Fruit fly (Drosophila melanogaster) whole organism, embryonic: ENCODE measurements around the gene VhaSFD.

ENCODE experiments used
- Adf1 ChIP-seq: fragments of 200-800 bp; sonication (Bioruptor generic); IDR thresholded peaks from 2 replicates; pipeline ENCODE4 v1.3.6; 2022; ENCODE audit warnings: missing biosample characterization, missing genetic modification characterization
- Atf-2 ChIP-seq: fragments of 200-800 bp; sonication (Bioruptor generic); optimal IDR thresholded peaks from 2 replicates; lab custom pipeline; 2016; ENCODE audit warnings: missing biosample characterization, missing genetic modification characterization
- C15 ChIP-seq: fragments of 200-800 bp; sonication (Bioruptor generic); IDR thresholded peaks from 3 replicates; pipeline ENCODE4 v1.3.6; 2022; ENCODE audit warnings: missing biosample characterization, missing genetic modification characterization
- CG11093 ChIP-seq: fragments of 200-800 bp; sonication (Bioruptor generic); IDR thresholded peaks from 3 replicates; pipeline ENCODE4 v1.3.6; 2022; ENCODE audit warnings: missing biosample characterization, missing genetic modification characterization
- CG12104 ChIP-seq: fragments of 200-800 bp; sonication (Bioruptor generic); optimal IDR thresholded peaks from 3 replicates; lab custom pipeline; 2016; ENCODE audit warnings: missing biosample characterization, missing genetic modification characterization
- CG14965 ChIP-seq: fragments of 200-800 bp; sonication (Bioruptor generic); optimal IDR thresholded peaks from 2 replicates; lab custom pipeline; 2016; ENCODE audit warnings: missing biosample characterization, missing genetic modification characterization, borderline replicate concordance
- CG1529 ChIP-seq: fragments of 200-800 bp; sonication (Bioruptor generic); optimal IDR thresholded peaks from 3 replicates; lab custom pipeline; 2018; ENCODE audit warnings: missing biosample characterization, missing genetic modification characterization
- CG1602 ChIP-seq: fragments of 200-800 bp; sonication (Bioruptor generic); optimal IDR thresholded peaks from 3 replicates; lab custom pipeline; 2016; ENCODE audit warnings: missing biosample characterization, missing genetic modification characterization
- CG1647 ChIP-seq: fragments of 200-800 bp; sonication (Bioruptor generic); optimal IDR thresholded peaks from 3 replicates; lab custom pipeline; 2016; ENCODE audit warnings: missing biosample characterization, missing genetic modification characterization
- CG16779 ChIP-seq: fragments of 200-800 bp; sonication (Bioruptor generic); IDR thresholded peaks from 2 replicates; pipeline ENCODE4 v1.3.6; 2022; ENCODE audit warnings: missing biosample characterization, missing genetic modification characterization
- CG1792 ChIP-seq: fragments of 200-800 bp; sonication (Bioruptor generic); optimal IDR thresholded peaks from 2 replicates; lab custom pipeline; 2016; ENCODE audit warnings: missing biosample characterization, missing genetic modification characterization
- CG31441 ChIP-seq: fragments of 200-800 bp; sonication (Bioruptor generic); IDR thresholded peaks from 2 replicates; pipeline ENCODE4 v1.3.6; 2022; ENCODE audit warnings: missing biosample characterization, missing genetic modification characterization
- CG4854 ChIP-seq: fragments of 200-800 bp; sonication (Bioruptor generic); optimal IDR thresholded peaks from 2 replicates; lab custom pipeline; 2016; ENCODE audit warnings: missing biosample characterization, missing genetic modification characterization, inconsistent platforms
- CG5180 ChIP-seq: fragments of 200-800 bp; sonication (Bioruptor generic); optimal IDR thresholded peaks from 3 replicates; lab custom pipeline; 2017; ENCODE audit warnings: missing biosample characterization, missing genetic modification characterization, mild to moderate bottlenecking, moderate library complexity, missing genetic modification reagents
- CG8478 ChIP-seq: fragments of >200 bp; optimal IDR thresholded peaks from 2 replicates; lab custom pipeline; 2018
- CG9609 ChIP-seq: fragments of 200-800 bp; sonication (Bioruptor generic); optimal IDR thresholded peaks from 3 replicates; lab custom pipeline; 2016; ENCODE audit warnings: missing biosample characterization, missing genetic modification characterization
- CG9727 ChIP-seq: fragments of 200-800 bp; sonication (Bioruptor generic); optimal IDR thresholded peaks from 3 replicates; lab custom pipeline; 2017; ENCODE audit warnings: missing biosample characterization, mild to moderate bottlenecking, missing genetic modification characterization
- Chrac-16 ChIP-seq: fragments of 200-800 bp; sonication (Bioruptor generic); optimal IDR thresholded peaks from 3 replicates; lab custom pipeline; 2016; ENCODE audit warnings: missing biosample characterization, missing genetic modification characterization
- D19A ChIP-seq: fragments of 200-800 bp; optimal IDR thresholded peaks from 3 replicates; lab custom pipeline; 2019; ENCODE audit warnings: missing biosample characterization, mild to moderate bottlenecking, missing genetic modification characterization, moderate library complexity
- Dfd ChIP-seq, 2 experiments: fragments of >200 bp; optimal IDR thresholded peaks; 2 replicates each; lab custom pipeline; 2017; ENCODE audit warnings: missing biosample characterization in 2 of 2, missing genetic modification characterization in 2 of 2
- Dip2 ChIP-seq: fragments of 200-800 bp; sonication (Bioruptor generic); IDR thresholded peaks from 2 replicates; pipeline ENCODE4 v1.3.6; 2022; ENCODE audit warnings: missing biosample characterization, missing genetic modification characterization
- Dip3 ChIP-seq: fragments of 200-800 bp; sonication (Bioruptor generic); optimal IDR thresholded peaks from 3 replicates; lab custom pipeline; 2016; ENCODE audit warnings: missing biosample characterization, missing genetic modification characterization
- Gsc ChIP-seq: fragments of 200-800 bp; sonication (Bioruptor generic); IDR thresholded peaks from 2 replicates; pipeline ENCODE4 v1.3.6; 2022; ENCODE audit warnings: missing biosample characterization, missing genetic modification characterization
- H15 ChIP-seq: fragments of 200-800 bp; sonication (Bioruptor generic); IDR thresholded peaks from 3 replicates; pipeline ENCODE4 v1.3.6; 2022; ENCODE audit warnings: missing biosample characterization, missing genetic modification characterization
- HLH4C ChIP-seq: fragments of 200-800 bp; sonication (Bioruptor generic); IDR thresholded peaks from 3 replicates; pipeline ENCODE4 v1.3.6; 2022; ENCODE audit warnings: missing biosample characterization, missing genetic modification characterization; ENCODE audit not compliant: partially characterized antibody
- Hr51 ChIP-seq, 2 experiments: fragments of 200-800 bp; sonication (Bioruptor generic); optimal IDR thresholded peaks; 2 replicates in 1 of 2; 3 replicates in 1 of 2; lab custom pipeline; 2016 to 2018; ENCODE audit warnings: missing biosample characterization in 2 of 2, missing genetic modification characterization in 2 of 2, mild to moderate bottlenecking in 1 of 2, moderate library complexity in 1 of 2
- Max ChIP-seq: fragments of 200-800 bp; sonication (Bioruptor generic); optimal IDR thresholded peaks from 2 replicates; lab custom pipeline; 2016; ENCODE audit warnings: missing biosample characterization, mild to moderate bottlenecking, missing genetic modification characterization
- NFAT ChIP-seq: fragments of 200-800 bp; sonication (Bioruptor generic); IDR thresholded peaks from 2 replicates; pipeline ENCODE4 v1.3.6; 2022; ENCODE audit warnings: missing biosample characterization, missing genetic modification characterization
- Pdp1 ChIP-seq, 2 experiments: fragments of 200-800 bp; sonication (Bioruptor generic); optimal IDR thresholded peaks; 3 replicates each; lab custom pipeline; 2016; ENCODE audit warnings: missing biosample characterization in 2 of 2, missing genetic modification characterization in 2 of 2, mild to moderate bottlenecking in 1 of 2, moderate library complexity in 1 of 2
- Six4 ChIP-seq: fragments of 200-800 bp; sonication (Bioruptor generic); optimal IDR thresholded peaks from 2 replicates; lab custom pipeline; 2016; ENCODE audit warnings: missing biosample characterization, missing genetic modification characterization
- Spps ChIP-seq: fragments of 200-800 bp; sonication (Bioruptor generic); optimal IDR thresholded peaks from 2 replicates; lab custom pipeline; 2018; ENCODE audit warnings: missing biosample characterization, mild to moderate bottlenecking, missing genetic modification characterization
- Sry-δ ChIP-seq: fragments of 200-800 bp; sonication (Bioruptor generic); optimal IDR thresholded peaks from 2 replicates; lab custom pipeline; 2016; ENCODE audit warnings: missing biosample characterization, missing genetic modification characterization
- Ssrp ChIP-seq: fragments of 200-800 bp; sonication (Bioruptor generic); optimal IDR thresholded peaks from 2 replicates; lab custom pipeline; 2018; ENCODE audit warnings: missing biosample characterization, mild to moderate bottlenecking, missing genetic modification characterization, moderate library complexity
- ash1 ChIP-seq: fragments of 200-800 bp; sonication (Bioruptor generic); optimal IDR thresholded peaks from 2 replicates; lab custom pipeline; 2018; ENCODE audit warnings: missing biosample characterization, mild to moderate bottlenecking, missing genetic modification characterization
- bbx ChIP-seq: fragments of 200-800 bp; sonication (Bioruptor generic); IDR thresholded peaks from 2 replicates; pipeline ENCODE4 v1.3.6; 2022; ENCODE audit warnings: missing biosample characterization, missing genetic modification characterization; ENCODE audit not compliant: partially characterized antibody
- chn ChIP-seq: fragments of 200-800 bp; sonication (Bioruptor generic); optimal IDR thresholded peaks from 2 replicates; lab custom pipeline; 2016; ENCODE audit warnings: missing biosample characterization, missing genetic modification characterization
- dati ChIP-seq: fragments of 200-800 bp; sonication (Bioruptor generic); IDR thresholded peaks from 2 replicates; pipeline ENCODE4 v1.3.6; 2022; ENCODE audit warnings: missing biosample characterization, missing genetic modification characterization
- ems ChIP-seq: fragments of 200-800 bp; sonication (Bioruptor generic); optimal IDR thresholded peaks from 3 replicates; lab custom pipeline; 2016; ENCODE audit warnings: missing biosample characterization, missing genetic modification characterization
- fd3F ChIP-seq: fragments of 200-800 bp; sonication (Bioruptor generic); optimal IDR thresholded peaks from 2 replicates; lab custom pipeline; 2018; ENCODE audit warnings: missing biosample characterization, mild to moderate bottlenecking, missing genetic modification characterization, moderate library complexity
- fu2 ChIP-seq: fragments of 200-800 bp; sonication (Bioruptor generic); optimal IDR thresholded peaks from 2 replicates; lab custom pipeline; 2016; ENCODE audit warnings: missing biosample characterization, missing genetic modification characterization
- gfzf ChIP-seq: fragments of 200-800 bp; sonication (Bioruptor generic); optimal IDR thresholded peaks from 2 replicates; lab custom pipeline; 2016; ENCODE audit warnings: missing biosample characterization, mild to moderate bottlenecking, missing genetic modification characterization, moderate library complexity
- insv ChIP-seq, 2 experiments: fragments of 200-800 bp; sonication (Bioruptor generic); optimal IDR thresholded peaks; 3 replicates each; lab custom pipeline; 2016 to 2018; ENCODE audit warnings: missing biosample characterization in 2 of 2, missing genetic modification characterization in 2 of 2
- inv ChIP-seq: fragments of 200-800 bp; sonication (Bioruptor generic); IDR thresholded peaks from 2 replicates; pipeline ENCODE4 v1.3.6; 2022; ENCODE audit warnings: missing biosample characterization, missing genetic modification characterization; ENCODE audit not compliant: partially characterized antibody
- lilli ChIP-seq: fragments of 200-800 bp; sonication (Bioruptor generic); optimal IDR thresholded peaks from 3 replicates; lab custom pipeline; 2016; ENCODE audit warnings: missing biosample characterization, missing genetic modification characterization
- pum ChIP-seq: fragments of 200-800 bp; sonication (Bioruptor generic); optimal IDR thresholded peaks from 2 replicates; lab custom pipeline; 2016; ENCODE audit warnings: missing biosample characterization, missing genetic modification characterization
- schlank ChIP-seq: fragments of 200-800 bp; sonication (Bioruptor generic); optimal IDR thresholded peaks from 2 replicates; lab custom pipeline; 2018; ENCODE audit warnings: missing biosample characterization, mild to moderate bottlenecking, missing genetic modification characterization
- so ChIP-seq: fragments of 200-800 bp; sonication (Bioruptor generic); IDR thresholded peaks from 3 replicates; pipeline ENCODE4 v1.3.6; 2022; ENCODE audit warnings: missing biosample characterization, missing genetic modification characterization
- tup ChIP-seq: fragments of 200-800 bp; sonication (Bioruptor generic); optimal IDR thresholded peaks from 2 replicates; lab custom pipeline; 2016; ENCODE audit warnings: missing biosample characterization, mild to moderate bottlenecking, missing genetic modification characterization, moderate library complexity
- twi ChIP-seq: fragments of 200-800 bp; optimal IDR thresholded peaks from 2 replicates; lab custom pipeline; 2019; ENCODE audit warnings: missing biosample characterization, mild to moderate bottlenecking, missing genetic modification characterization, moderate library complexity
- tx ChIP-seq: fragments of 200-800 bp; sonication (Bioruptor generic); optimal IDR thresholded peaks from 2 replicates; lab custom pipeline; 2016; ENCODE audit warnings: missing biosample characterization, missing genetic modification characterization
- vfl ChIP-seq: fragments of 200-800 bp; sonication (Bioruptor generic); optimal IDR thresholded peaks from 2 replicates; lab custom pipeline; 2016; ENCODE audit warnings: missing biosample characterization, missing genetic modification characterization

The VhaSFD gene

DNA sequence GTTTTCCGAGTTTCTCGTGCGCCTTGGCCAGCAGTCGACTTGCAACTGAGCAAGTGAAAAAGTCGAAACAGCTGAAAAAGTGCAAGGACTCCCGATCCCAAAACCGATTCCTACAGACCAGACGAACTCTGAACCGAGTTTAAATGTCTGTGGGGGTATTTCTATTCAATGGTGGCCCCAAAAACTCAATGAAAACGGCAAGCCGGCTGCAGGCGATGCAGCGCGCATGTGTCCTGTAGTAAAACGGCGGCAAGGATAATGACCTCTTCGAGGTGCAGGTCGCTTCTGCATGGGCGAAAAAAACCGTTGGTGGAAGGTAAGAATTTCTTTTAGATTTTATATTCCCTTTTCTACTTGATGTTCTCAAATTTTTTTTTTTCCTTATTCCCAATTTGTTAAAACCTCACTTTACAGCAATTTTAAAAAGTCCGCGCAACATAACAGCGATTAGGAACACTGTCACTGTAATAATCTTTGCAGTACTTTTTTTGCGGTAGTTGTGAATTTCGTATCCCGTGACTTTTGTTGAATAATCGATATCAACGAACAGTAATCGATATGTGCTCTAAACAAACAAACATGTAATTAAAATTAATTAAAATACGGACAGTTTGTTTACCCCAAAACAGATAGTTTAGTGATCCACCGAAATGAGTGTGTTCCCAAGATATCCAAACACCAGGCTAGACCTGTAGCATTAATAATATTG is 50.8 kb downstream of the VhaSFD start, which contains the start of the genes Trpgamma and her (continued):
- no peak for TF ChIP-seq Adf1 (GFP tag; lab: Robert Waterston, UW)
- no peak for TF ChIP-seq CG1792 (GFP tag; lab: Kevin White, UChicago)
- TF ChIP-seq Hr51 (GFP tag; optimal IDR thresholded peaks at IDR 0.05; lab: Kevin White, UChicago) = no peak
- TF ChIP-seq NFAT (GFP tag; lab: Robert Waterston, UW) = no peak
- TF ChIP-seq CG9727 (GFP tag; lab: Kevin White, UChicago) = peak; percentile 10
- no peak for TF ChIP-seq Dip2
- no peak for TF ChIP-seq CG1647 (GFP tag; lab: Kevin White, UChicago)
- TF ChIP-seq ems (GFP tag; lab: Kevin White, UChicago) = no peak
- peak; percentile 81 for TF ChIP-seq Sry-δ
- TF ChIP-seq gfzf (GFP tag; lab: Kevin White, UChicago) = peak; percentile 38
- TF ChIP-seq lilli = peak; percentile 28
- no peak for TF ChIP-seq CG12104 (GFP tag; lab: Kevin White, UChicago)
- TF ChIP-seq CG31441 = peak; percentile 85
- TF ChIP-seq H15 (GFP tag; lab: Robert Waterston, UW) = no peak
- TF ChIP-seq CG11093 = no peak
- TF ChIP-seq so (GFP tag; lab: Robert Waterston, UW) = no peak
- TF ChIP-seq insv (GFP tag; optimal IDR thresholded peaks at IDR 0.05; lab: Kevin White, UChicago) = no peak
- TF ChIP-seq schlank (tag; lab: Kevin White, UChicago) = no peak
- no peak for TF ChIP-seq chn (GFP tag; lab: Kevin White, UChicago)
- TF ChIP-seq D19A (tag; lab: Kevin White, UChicago) = no peak
- no peak for TF ChIP-seq CG5180 (GFP tag; lab: Kevin White, UChicago)
- TF ChIP-seq Ssrp (tag; lab: Kevin White, UChicago) = no peak
- TF ChIP-seq C15 (GFP tag; lab: Robert Waterston, UW) = no peak
- no peak for TF ChIP-seq CG16779 (GFP tag; lab: Robert Waterston, UW)
- TF ChIP-seq Pdp1 (GFP tag; optimal IDR thresholded peaks at IDR 0.05; lab: Kevin White, UChicago) = no peak
- no peak for TF ChIP-seq twi
- TF ChIP-seq Chrac-16 (GFP tag; lab: Kevin White, UChicago) = no peak
- no peak for TF ChIP-seq ash1 (GFP tag; lab: Kevin White, UChicago)
- no peak for TF ChIP-seq Dfd (GFP tag; optimal IDR thresholded peaks at IDR 0.05; lab: Kevin White, UChicago)
- TF ChIP-seq dati (GFP tag; lab: Robert Waterston, UW) = no peak
- no peak for TF ChIP-seq CG4854 (GFP tag; lab: Kevin White, UChicago)
- no peak for TF ChIP-seq Six4 (GFP tag; lab: Kevin White, UChicago)
- peak; percentile 87 for TF ChIP-seq HLH4C (GFP tag; lab: Robert Waterston, UW)
- TF ChIP-seq pum (GFP tag; lab: Kevin White, UChicago) = no peak
- no peak for TF ChIP-seq CG1529 (GFP tag; lab: Kevin White, UChicago)
- peak; percentile 86 for TF ChIP-seq bbx (GFP tag; lab: Robert Waterston, UW)
- no peak for TF ChIP-seq fd3F (GFP tag; lab: Kevin White, UChicago)
- TF ChIP-seq CG1602 (GFP tag; lab: Kevin White, UChicago) = no peak
- no peak for TF ChIP-seq Max (GFP tag; lab: Kevin White, UChicago)
- TF ChIP-seq tup (GFP tag; lab: Kevin White, UChicago) = no peak
- no peak for TF ChIP-seq tx
- TF ChIP-seq CG14965 (GFP tag; lab: Kevin White, UChicago) = no peak
- TF ChIP-seq Gsc (GFP tag; lab: Robert Waterston, UW) = no peak
- no peak for TF ChIP-seq fu2 (GFP tag; lab: Kevin White, UChicago)
- no peak for TF ChIP-seq CG9609 (GFP tag; lab: Kevin White, UChicago)
- TF ChIP-seq Spps (tag; lab: Kevin White, UChicago) = no peak
- TF ChIP-seq vfl (GFP tag; lab: Kevin White, UChicago) = no peak
- TF ChIP-seq CG8478 (lab: Kevin White, UChicago) = no peak
- TF ChIP-seq inv (GFP tag; lab: Robert Waterston, UW) = peak; percentile 85
- no peak for TF ChIP-seq Atf-2 (GFP tag; lab: Kevin White, UChicago)
- no peak for TF ChIP-seq Dip3 (GFP tag; lab: Kevin White, UChicago)
